Worm (Caenorhabditis elegans): ENCODE measurements around the gene nlp-34.

ce11 chrV:3929099-3929498 lies 49.8 kb downstream of the nlp-34 start, which contains the start of gene srx-64:
- TF ChIP-seq sptf-1 (tag; optimal IDR thresholded peaks at IDR 0.05) = no peak
- TF ChIP-seq unc-62 (GFP tag; optimal IDR thresholded peaks at IDR 0.05) = no peak
- no peak for TF ChIP-seq snpc-4 (tag; optimal IDR thresholded peaks at IDR 0.05)
- TF ChIP-seq lsy-2 (tag; optimal IDR thresholded peaks at IDR 0.05) = no peak
- TF ChIP-seq pha-4 (tag; optimal IDR thresholded peaks at IDR 0.05) = no peak
- TF ChIP-seq lin-13 (tag; optimal IDR thresholded peaks at IDR 0.05) = no peak
